Worm (Caenorhabditis elegans) whole organism, L2 larva: ENCODE measurements around the gene mrpl-16.

Source experiments
- C34F6.9 ChIP-seq: fragments of 150-350 bp; optimal IDR thresholded peaks from 2 replicates; lab custom pipeline; 2014; ENCODE audit warnings: missing biosample characterization, missing genetic modification characterization
- F13H6.1 ChIP-seq: sonication (generic microtip); optimal IDR thresholded peaks from 2 replicates; lab custom pipeline; 2016; ENCODE audit warnings: missing genetic modification characterization, missing compliant biosample characterization
- R02D3.7 ChIP-seq: fragments of 150-350 bp; optimal IDR thresholded peaks from 2 replicates; lab custom pipeline; 2014; ENCODE audit warnings: missing biosample characterization, missing genetic modification characterization
- ZK546.5 ChIP-seq: sonication (generic microtip); optimal IDR thresholded peaks from 2 replicates; lab custom pipeline; 2017; ENCODE audit warnings: missing biosample characterization, missing genetic modification characterization
- alr-1 ChIP-seq: fragments of 150-350 bp; optimal IDR thresholded peaks from 2 replicates; lab custom pipeline; 2014; ENCODE audit warnings: missing biosample characterization, missing genetic modification characterization
- aly-2 ChIP-seq: fragments of 150-350 bp; optimal IDR thresholded peaks from 2 replicates; lab custom pipeline; 2014; ENCODE audit warnings: missing biosample characterization, missing genetic modification characterization
- ama-1 ChIP-seq: fragments of 150-350 bp; optimal IDR thresholded peaks from 2 replicates; lab custom pipeline; 2018; ENCODE audit warnings: inconsistent platforms
- blmp-1 ChIP-seq: sonication (generic microtip); optimal IDR thresholded peaks from 2 replicates; lab custom pipeline; 2017; ENCODE audit warnings: missing genetic modification characterization, mild to moderate bottlenecking, missing compliant biosample characterization, antibody characterized with exemption, moderate library complexity; ENCODE audit not compliant: insufficient read depth
- ceh-16 ChIP-seq: fragments of 150-350 bp; optimal IDR thresholded peaks from 2 replicates; lab custom pipeline; 2014; ENCODE audit warnings: missing biosample characterization, missing genetic modification characterization
- ceh-82 ChIP-seq: fragments of 150-350 bp; optimal IDR thresholded peaks from 2 replicates; lab custom pipeline; 2014; ENCODE audit warnings: missing biosample characterization, missing genetic modification characterization
- crh-2 ChIP-seq: sonication (generic microtip); optimal IDR thresholded peaks from 2 replicates; lab custom pipeline; 2017; ENCODE audit warnings: missing biosample characterization, missing genetic modification characterization
- dmd-4 ChIP-seq: sonication (generic microtip); optimal IDR thresholded peaks from 2 replicates; lab custom pipeline; 2017; ENCODE audit warnings: missing biosample characterization, missing genetic modification characterization
- egl-27 ChIP-seq: sonication (generic microtip); optimal IDR thresholded peaks from 3 replicates; lab custom pipeline; 2017; ENCODE audit warnings: missing biosample characterization, missing genetic modification reagents, missing genetic modification characterization
- elt-1 ChIP-seq: fragments of 150-350 bp; optimal IDR thresholded peaks from 2 replicates; lab custom pipeline; 2014; ENCODE audit warnings: missing biosample characterization, missing genetic modification characterization
- elt-3 ChIP-seq: sonication (generic microtip); optimal IDR thresholded peaks from 2 replicates; lab custom pipeline; 2017; ENCODE audit warnings: missing biosample characterization, missing genetic modification characterization
- fos-1 ChIP-seq: fragments of 150-350 bp; optimal IDR thresholded peaks from 2 replicates; lab custom pipeline; 2014; ENCODE audit warnings: missing biosample characterization, missing genetic modification characterization
- gmeb-1 ChIP-seq: fragments of 150-350 bp; optimal IDR thresholded peaks from 2 replicates; lab custom pipeline; 2014; ENCODE audit warnings: missing biosample characterization, missing genetic modification characterization
- lin-11 ChIP-seq: fragments of 150-350 bp; sonication (generic microtip); optimal IDR thresholded peaks from 2 replicates; lab custom pipeline; 2014; ENCODE audit warnings: missing biosample characterization, missing genetic modification characterization, inconsistent platforms, mixed read lengths
- lin-13 ChIP-seq: fragments of 150-350 bp; optimal IDR thresholded peaks from 2 replicates; lab custom pipeline; 2014; ENCODE audit warnings: missing biosample characterization, missing genetic modification reagents, missing genetic modification characterization
- lin-39 ChIP-seq: fragments of 150-350 bp; optimal IDR thresholded peaks from 2 replicates; lab custom pipeline; 2014; ENCODE audit warnings: missing biosample characterization, missing genetic modification reagents, missing genetic modification characterization
- lsy-2 ChIP-seq, 2 experiments: fragments of 150-350 bp in 1 of 2; sonication (generic microtip) in 1 of 2; optimal IDR thresholded peaks; 2 replicates each; lab custom pipeline; 2014 to 2017; ENCODE audit warnings: missing biosample characterization in 2 of 2, missing genetic modification characterization in 2 of 2
- mab-5 ChIP-seq: fragments of 150-350 bp; optimal IDR thresholded peaks from 2 replicates; lab custom pipeline; 2014; ENCODE audit warnings: missing biosample characterization, missing genetic modification characterization
- mbf-1 ChIP-seq: sonication (generic microtip); optimal IDR thresholded peaks from 2 replicates; lab custom pipeline; 2017; ENCODE audit warnings: missing biosample characterization, missing genetic modification characterization
- mdl-1 ChIP-seq, 2 experiments: fragments of 150-350 bp in 1 of 2; sonication (generic microtip) in 1 of 2; optimal IDR thresholded peaks; 2 replicates each; lab custom pipeline; 2017; ENCODE audit warnings: missing biosample characterization in 2 of 2, missing genetic modification characterization in 2 of 2
- nhr-10 ChIP-seq: sonication (generic microtip); optimal IDR thresholded peaks from 2 replicates; lab custom pipeline; 2017; ENCODE audit warnings: missing biosample characterization, missing genetic modification characterization
- nhr-11 ChIP-seq: fragments of 150-350 bp; optimal IDR thresholded peaks from 2 replicates; lab custom pipeline; 2014; ENCODE audit warnings: missing biosample characterization, missing genetic modification characterization
- nhr-12 ChIP-seq: fragments of 150-350 bp; optimal IDR thresholded peaks from 2 replicates; lab custom pipeline; 2014; ENCODE audit warnings: missing biosample characterization, missing genetic modification characterization
- nhr-129 ChIP-seq: fragments of 150-350 bp; optimal IDR thresholded peaks from 2 replicates; lab custom pipeline; 2014; ENCODE audit warnings: missing biosample characterization, missing genetic modification characterization
- nhr-21 ChIP-seq: fragments of 150-350 bp; optimal IDR thresholded peaks from 2 replicates; lab custom pipeline; 2014; ENCODE audit warnings: missing biosample characterization, missing genetic modification characterization
- nhr-23 ChIP-seq: fragments of 150-350 bp; optimal IDR thresholded peaks from 2 replicates; lab custom pipeline; 2014; ENCODE audit warnings: missing biosample characterization, missing genetic modification reagents, missing genetic modification characterization
- nhr-237 ChIP-seq: fragments of 150-350 bp; optimal IDR thresholded peaks from 2 replicates; lab custom pipeline; 2014; ENCODE audit warnings: missing biosample characterization, missing genetic modification characterization
- nhr-25 ChIP-seq: fragments of 150-350 bp; sonication (generic microtip); optimal IDR thresholded peaks from 3 replicates; lab custom pipeline; 2014; ENCODE audit warnings: missing biosample characterization, missing genetic modification characterization
- nhr-6 ChIP-seq: fragments of 150-350 bp; optimal IDR thresholded peaks from 2 replicates; lab custom pipeline; 2014; ENCODE audit warnings: missing biosample characterization, missing genetic modification characterization
- nhr-77 ChIP-seq: fragments of 150-350 bp; optimal IDR thresholded peaks from 2 replicates; lab custom pipeline; 2014; ENCODE audit warnings: missing biosample characterization, missing genetic modification characterization
- peb-1 ChIP-seq: fragments of 150-350 bp; optimal IDR thresholded peaks from 2 replicates; lab custom pipeline; 2014; ENCODE audit warnings: missing biosample characterization, missing genetic modification characterization
- sem-4 ChIP-seq: fragments of 150-350 bp; optimal IDR thresholded peaks from 2 replicates; lab custom pipeline; 2014; ENCODE audit warnings: missing biosample characterization, missing genetic modification reagents, missing genetic modification characterization
- skn-1 ChIP-seq: sonication (generic microtip); optimal IDR thresholded peaks from 2 replicates; lab custom pipeline; 2017; ENCODE audit warnings: missing biosample characterization, missing genetic modification characterization
- snpc-4 ChIP-seq: fragments of 150-350 bp; optimal IDR thresholded peaks from 2 replicates; lab custom pipeline; 2014; ENCODE audit warnings: missing biosample characterization, missing genetic modification characterization
- unc-39 ChIP-seq: fragments of 150-350 bp; optimal IDR thresholded peaks from 2 replicates; lab custom pipeline; 2014; ENCODE audit warnings: missing biosample characterization, missing genetic modification characterization
- unc-55 ChIP-seq: fragments of 150-350 bp; sonication (generic microtip); optimal IDR thresholded peaks from 3 replicates; lab custom pipeline; 2014; ENCODE audit warnings: missing biosample characterization, missing genetic modification reagents, missing genetic modification characterization
- unc-62 ChIP-seq: fragments of 150-350 bp; optimal IDR thresholded peaks from 2 replicates; lab custom pipeline; 2014; ENCODE audit warnings: missing biosample characterization, missing genetic modification reagents, missing genetic modification characterization
- zag-1 ChIP-seq: fragments of 150-350 bp; optimal IDR thresholded peaks from 2 replicates; lab custom pipeline; 2014; ENCODE audit warnings: missing biosample characterization, missing genetic modification characterization
- ztf-1 ChIP-seq: fragments of 200-800 bp; sonication (Bioruptor generic); conservative IDR thresholded peaks from 2 replicates; pipeline ENCODE4 v1.3.6; 2022; ENCODE audit warnings: missing genetic modification characterization, missing compliant biosample characterization
- ztf-11 ChIP-seq: sonication (generic microtip); optimal IDR thresholded peaks from 2 replicates; lab custom pipeline; 2017; ENCODE audit warnings: missing biosample characterization, missing genetic modification characterization
- ztf-4 ChIP-seq: fragments of 150-350 bp; optimal IDR thresholded peaks from 2 replicates; lab custom pipeline; 2014; ENCODE audit warnings: missing biosample characterization, missing genetic modification characterization

Gene mrpl-16

ce11 chrIII:4745934-4746333 lies 41.7 kb downstream of the mrpl-16 start, which contains the start of gene F17C8.6:
F17C8.6 (minus strand) TSS chrIII:4746034.
- no peak for TF ChIP-seq peb-1 (tag; lab: Kevin White, UChicago)
- no peak for TF ChIP-seq ceh-82
- no peak for TF ChIP-seq ztf-4 (tag; lab: Kevin White, UChicago)
- TF ChIP-seq ztf-11 (tag; lab: Kevin White, UChicago) = no peak
- no peak for TF ChIP-seq nhr-21

DNA sequence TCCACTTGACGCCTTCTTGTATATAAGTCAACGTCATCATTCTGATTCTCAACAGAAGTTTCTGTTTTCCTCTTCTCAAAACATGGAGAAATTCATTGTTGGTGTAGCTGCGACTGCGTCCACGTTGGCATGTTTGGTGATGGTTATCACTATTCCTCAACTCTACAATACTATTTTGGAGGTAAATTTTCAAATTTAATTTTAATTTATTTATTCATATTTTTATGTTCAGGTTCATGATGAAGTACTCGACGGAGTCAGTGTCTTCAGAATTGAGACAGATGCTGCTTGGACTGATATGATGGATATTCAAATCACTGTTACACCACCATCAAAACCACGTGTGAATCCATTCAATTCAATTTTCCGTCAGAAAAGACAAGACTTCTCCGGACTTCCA lies 43.9 kb downstream of the mrpl-16 start, which contains the start of gene col-89:
TSS of gene col-89 (plus strand) at position 19 of the 400 bp plus-strand sequence.
- TF ChIP-seq F13H6.1 (no peak), fos-1 (tag; lab: Kevin White, UChicago) (no peak), mab-5 (tag; lab: Kevin White, UChicago) (no peak)

DNA sequence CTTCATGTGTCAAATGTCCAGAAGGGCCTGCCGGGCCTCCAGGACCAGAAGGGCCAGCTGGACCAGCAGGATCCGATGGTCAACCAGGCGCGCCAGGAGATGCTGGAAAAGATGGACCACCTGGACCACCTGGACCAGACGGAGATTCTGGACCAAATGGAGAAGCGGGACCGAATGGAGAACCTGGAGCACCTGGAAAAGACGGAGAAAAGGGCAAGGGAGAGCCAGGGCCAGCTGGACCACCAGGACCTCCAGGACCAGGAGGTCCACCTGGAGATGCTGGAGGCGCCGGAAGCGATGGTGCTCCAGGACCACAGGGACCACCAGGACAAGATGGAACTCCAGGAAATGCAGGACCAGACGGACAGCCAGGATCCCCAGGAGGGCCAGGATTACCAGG lies 44.5 kb downstream of the mrpl-16 start:
- no peak for TF ChIP-seq nhr-11
- TF ChIP-seq lin-13 (GFP tag; lab: Kevin White, UChicago) = no peak
- no peak for TF ChIP-seq ama-1 (lab: Kevin White, UChicago)
- no peak for TF ChIP-seq aly-2 (tag; lab: Kevin White, UChicago)
- no peak for TF ChIP-seq egl-27 (tag; lab: Kevin White, UChicago)
- no peak for TF ChIP-seq nhr-129 (tag; lab: Kevin White, UChicago)
- TF ChIP-seq skn-1 = no peak
- TF ChIP-seq elt-3 (tag; lab: Kevin White, UChicago) = no peak
- no peak for TF ChIP-seq R02D3.7 (tag; lab: Kevin White, UChicago)
- TF ChIP-seq ztf-1 (GFP tag; lab: Robert Waterston, UW) = no peak
- no peak for TF ChIP-seq nhr-237
- no peak for TF ChIP-seq nhr-25
- no peak for TF ChIP-seq dmd-4 (tag; lab: Kevin White, UChicago)
- no peak for TF ChIP-seq nhr-12
- TF ChIP-seq lin-39 (tag; lab: Kevin White, UChicago) = no peak
- TF ChIP-seq lsy-2 (tag; optimal IDR thresholded peaks at IDR 0.05; lab: Kevin White, UChicago) = no peak
- TF ChIP-seq blmp-1 = no peak
- TF ChIP-seq elt-1 (tag; lab: Kevin White, UChicago) = no peak

DNA sequence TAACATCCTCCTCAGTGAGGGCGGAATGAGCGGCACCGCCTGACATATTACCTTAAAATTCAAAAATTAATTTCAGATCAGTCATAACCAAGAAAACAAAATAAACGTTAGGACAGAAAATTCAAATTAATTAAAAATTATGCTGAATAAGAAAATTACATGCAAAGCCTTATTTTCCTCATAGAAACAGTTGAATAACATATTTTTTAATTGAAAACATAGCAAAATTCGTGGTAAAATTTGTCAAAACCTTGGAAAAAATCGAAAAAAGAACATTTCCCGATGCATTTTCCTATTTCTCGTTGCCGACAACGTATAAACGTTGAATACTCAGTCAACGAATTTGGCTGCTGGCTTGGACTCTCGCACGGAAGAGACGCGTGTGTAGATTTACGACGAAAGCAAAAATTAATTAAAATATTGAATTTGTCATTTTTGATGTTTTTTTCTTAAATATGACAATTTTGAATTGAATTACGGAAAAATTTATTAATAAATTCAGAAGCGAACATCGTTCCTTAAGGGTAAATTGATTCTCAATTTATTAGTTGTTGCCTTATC lies 49.9 kb downstream of the mrpl-16 start, which contains the start of the genes rps-0 and rbg-3:
TSS of gene rps-0 (minus strand) at position 51 of the 561 bp plus-strand sequence.
TSS of gene rbg-3 (plus strand) at position 424 of the 561 bp plus-strand sequence.
- TF ChIP-seq fos-1 (tag; lab: Kevin White, UChicago) (peak; percentile 92), nhr-6 (peak; percentile 91), egl-27 (tag; lab: Kevin White, UChicago) (peak; percentile 80), nhr-11 (no peak), nhr-10 (tag; lab: Kevin White, UChicago) (no peak), C34F6.9 (tag; lab: Kevin White, UChicago) (peak; percentile 97), lin-13 (GFP tag; lab: Kevin White, UChicago) (peak; percentile 94), ceh-16 (tag; lab: Kevin White, UChicago) (peak; percentile 68), ZK546.5 (tag; lab: Kevin White, UChicago) (peak; percentile 73), mdl-1 (tag; optimal IDR thresholded peaks at IDR 0.05; lab: Kevin White, UChicago) (peak in 1 of 2 experiments; percentile 45), alr-1 (tag; lab: Kevin White, UChicago) (no peak), unc-62 (GFP tag; lab: Kevin White, UChicago) (peak; percentile 28), nhr-25 (peak; percentile 95), mbf-1 (tag; lab: Kevin White, UChicago) (no peak), elt-1 (tag; lab: Kevin White, UChicago) (no peak), unc-55 (GFP tag; lab: Kevin White, UChicago) (peak; percentile 97), ztf-1 (GFP tag; lab: Robert Waterston, UW) (no peak), nhr-77 (tag; lab: Kevin White, UChicago) (peak; percentile 51), nhr-237 (no peak), nhr-23 (no peak), F13H6.1 (peak; percentile 86), ama-1 (lab: Kevin White, UChicago) (peak; percentile 64), lsy-2 (tag; optimal IDR thresholded peaks at IDR 0.05; lab: Kevin White, UChicago) (peak; percentile 91 to 98), R02D3.7 (tag; lab: Kevin White, UChicago) (peak; percentile 97), skn-1 (peak; percentile 79), crh-2 (tag; lab: Kevin White, UChicago) (peak; percentile 94), zag-1 (tag; lab: Kevin White, UChicago) (peak; percentile 27), unc-39 (tag; lab: Kevin White, UChicago) (no peak), peb-1 (tag; lab: Kevin White, UChicago) (no peak), gmeb-1 (peak; percentile 93), ztf-4 (tag; lab: Kevin White, UChicago) (peak; percentile 80), mab-5 (tag; lab: Kevin White, UChicago) (peak; percentile 85), blmp-1 (peak; percentile 69), lin-11 (tag; lab: Kevin White, UChicago) (peak; percentile 89), sem-4 (tag; lab: Kevin White, UChicago) (peak; percentile 91), elt-3 (tag; lab: Kevin White, UChicago) (no peak), nhr-12 (no peak), nhr-129 (tag; lab: Kevin White, UChicago) (peak; percentile 94), ceh-82 (peak; percentile 57), snpc-4 (tag; lab: Kevin White, UChicago) (peak; percentile 44)
